Worm (Caenorhabditis elegans) whole organism, young adult: Measurements from ENCODE around the gene cyn-4.

Source experiments
- B0019.2 ChIP-seq: fragments of 200-800 bp; sonication (Bioruptor generic); conservative IDR thresholded peaks from 2 replicates; pipeline ENCODE4 v1.3.6; 2022; ENCODE audit warnings: missing genetic modification reagents, missing genetic modification characterization, missing compliant biosample characterization
- B0035.1 ChIP-seq: sonication (generic microtip); optimal IDR thresholded peaks from 2 replicates; lab custom pipeline; 2016; ENCODE audit warnings: missing genetic modification characterization, mild to moderate bottlenecking, missing compliant biosample characterization, missing genotype, missing genetic modification reagents
- D2030.7 ChIP-seq: fragments of 200-800 bp; sonication (Bioruptor generic); IDR thresholded peaks from 2 replicates; pipeline ENCODE4 v1.3.6; 2022; ENCODE audit warnings: missing genetic modification reagents, missing genetic modification characterization, missing compliant biosample characterization
- F33H1.4 ChIP-seq: fragments of 200-800 bp; sonication (Bioruptor generic); IDR thresholded peaks from 2 replicates; pipeline ENCODE4 v1.3.6; 2022; ENCODE audit warnings: missing genetic modification reagents, missing genetic modification characterization, missing compliant biosample characterization
- F57A8.1 ChIP-seq: fragments of 200-800 bp; sonication (Bioruptor generic); optimal IDR thresholded peaks from 2 replicates; lab custom pipeline; 2018; ENCODE audit warnings: mild to moderate bottlenecking, missing genetic modification characterization, moderate library complexity, missing compliant biosample characterization
- F57C9.4 ChIP-seq: sonication (generic microtip); optimal IDR thresholded peaks from 2 replicates; lab custom pipeline; 2017; ENCODE audit warnings: mild to moderate bottlenecking, missing genetic modification characterization, missing compliant biosample characterization
- T07F8.4 ChIP-seq: sonication (generic microtip); optimal IDR thresholded peaks from 2 replicates; lab custom pipeline; 2016; ENCODE audit warnings: mild to moderate bottlenecking, missing genetic modification characterization, moderate library complexity, missing compliant biosample characterization
- Y67H2A.10 ChIP-seq: fragments of 200-800 bp; sonication (Bioruptor generic); conservative IDR thresholded peaks from 2 replicates; pipeline ENCODE4 v1.3.6; 2022; ENCODE audit warnings: missing genetic modification reagents, missing genetic modification characterization, missing compliant biosample characterization
- ZK185.1 ChIP-seq: sonication (generic microtip); optimal IDR thresholded peaks from 2 replicates; lab custom pipeline; 2016; ENCODE audit warnings: mild to moderate bottlenecking, missing genetic modification characterization, missing compliant biosample characterization; ENCODE audit not compliant: poor library complexity, severe bottlenecking
- akir-1 ChIP-seq: fragments of 200-800 bp; sonication (Bioruptor generic); optimal IDR thresholded peaks from 2 replicates; lab custom pipeline; 2018; ENCODE audit warnings: mild to moderate bottlenecking, missing genetic modification characterization, moderate library complexity, missing compliant biosample characterization
- aptf-2 ChIP-seq: fragments of 200-800 bp; sonication (Bioruptor generic); conservative IDR thresholded peaks from 2 replicates; pipeline ENCODE4 v1.3.6; 2022; ENCODE audit warnings: missing genetic modification reagents, missing genetic modification characterization, missing compliant biosample characterization
- athp-1 ChIP-seq: sonication (generic microtip); optimal IDR thresholded peaks from 2 replicates; lab custom pipeline; 2017; ENCODE audit warnings: mild to moderate bottlenecking, missing genetic modification characterization, missing compliant biosample characterization
- attf-5 ChIP-seq: fragments of 200-800 bp; sonication (Bioruptor generic); optimal IDR thresholded peaks from 2 replicates; lab custom pipeline; 2018; ENCODE audit warnings: mild to moderate bottlenecking, missing genetic modification characterization, missing compliant biosample characterization
- bed-2 ChIP-seq: fragments of 200-800 bp; sonication (Bioruptor generic); IDR thresholded peaks from 2 replicates; pipeline ENCODE4 v1.3.6; 2022; ENCODE audit warnings: missing genetic modification reagents, missing genetic modification characterization, missing compliant biosample characterization
- cebp-1 ChIP-seq, 2 experiments: fragments of 200-800 bp in 1 of 2; sonication (Bioruptor generic) in 1 of 2; sonication (generic microtip) in 1 of 2; IDR thresholded peaks in 1 of 2; optimal IDR thresholded peaks in 1 of 2; 2 replicates each; pipeline versions ENCODE4 v1.3.6 to Lab custom; 2017 to 2022; ENCODE audit warnings: missing compliant biosample characterization in 2 of 2, missing genetic modification characterization in 2 of 2, mild to moderate bottlenecking in 1 of 2, missing genetic modification reagents in 1 of 2, moderate library complexity in 1 of 2
- ceh-100 ChIP-seq: fragments of 200-800 bp; sonication (Bioruptor generic); IDR thresholded peaks from 2 replicates; pipeline ENCODE4 v1.3.6; 2022; ENCODE audit warnings: missing genetic modification reagents, missing genetic modification characterization, missing compliant biosample characterization
- dpff-1 ChIP-seq: sonication (generic microtip); optimal IDR thresholded peaks from 2 replicates; lab custom pipeline; 2017; ENCODE audit warnings: mild to moderate bottlenecking, missing genetic modification characterization, missing compliant biosample characterization
- efl-1 ChIP-seq: fragments of 150-350 bp; optimal IDR thresholded peaks from 2 replicates; lab custom pipeline; 2014; ENCODE audit warnings: missing biosample characterization, missing genetic modification reagents, missing genetic modification characterization
- egrh-3 ChIP-seq: fragments of 200-800 bp; sonication (Bioruptor generic); IDR thresholded peaks from 2 replicates; pipeline ENCODE4 v1.3.6; 2022; ENCODE audit warnings: missing genetic modification reagents, missing genetic modification characterization, missing compliant biosample characterization
- gei-17 ChIP-seq: fragments of 200-800 bp; sonication (Bioruptor generic); optimal IDR thresholded peaks from 2 replicates; lab custom pipeline; 2018; ENCODE audit warnings: mild to moderate bottlenecking, missing genetic modification characterization, missing compliant biosample characterization
- him-1 ChIP-seq: sonication (generic microtip); optimal IDR thresholded peaks from 2 replicates; lab custom pipeline; 2016; ENCODE audit warnings: missing genotype, missing genetic modification reagents, missing genetic modification characterization, missing compliant biosample characterization
- hmg-1.2 ChIP-seq: fragments of 200-800 bp; sonication (Bioruptor generic); IDR thresholded peaks from 2 replicates; pipeline ENCODE4 v1.3.6; 2022; ENCODE audit warnings: missing genetic modification reagents, missing genetic modification characterization, missing compliant biosample characterization
- lag-1 ChIP-seq: fragments of 200-800 bp; sonication (Bioruptor generic); IDR thresholded peaks from 2 replicates; pipeline ENCODE4 v1.3.6; 2022; ENCODE audit warnings: missing genetic modification reagents, missing genetic modification characterization, missing compliant biosample characterization
- let-526 ChIP-seq: fragments of 200-800 bp; sonication (Bioruptor generic); IDR thresholded peaks from 2 replicates; pipeline ENCODE4 v1.3.6; 2022; ENCODE audit warnings: missing genetic modification reagents, missing genetic modification characterization, missing compliant biosample characterization
- let-607 ChIP-seq, 2 experiments: fragments of 200-800 bp in 1 of 2; sonication (Bioruptor generic) in 1 of 2; sonication (generic microtip) in 1 of 2; optimal IDR thresholded peaks; 2 replicates each; lab custom pipeline; 2016 to 2018; ENCODE audit warnings: mild to moderate bottlenecking in 2 of 2, missing compliant biosample characterization in 2 of 2, missing genetic modification characterization in 2 of 2, moderate library complexity in 2 of 2, missing genotype in 1 of 2
- lin-35 ChIP-seq, 3 experiments: fragments of 150-350 bp in 2 of 3; sonication (generic microtip) in 1 of 3; optimal IDR thresholded peaks; 2 replicates each; lab custom pipeline; 2014 to 2018; ENCODE audit warnings: missing biosample characterization in 3 of 3, missing genetic modification characterization in 3 of 3, missing genetic modification reagents in 3 of 3
- lin-40 ChIP-seq: sonication (generic microtip); optimal IDR thresholded peaks from 2 replicates; lab custom pipeline; 2016; ENCODE audit warnings: missing genetic modification characterization, mild to moderate bottlenecking, missing compliant biosample characterization, missing genotype, missing genetic modification reagents
- lin-54 ChIP-seq: fragments of 200-800 bp; sonication (Bioruptor generic); optimal IDR thresholded peaks from 2 replicates; lab custom pipeline; 2018; ENCODE audit warnings: mild to moderate bottlenecking, missing genetic modification characterization, missing compliant biosample characterization
- lsl-1 ChIP-seq: fragments of 200-800 bp; sonication (Bioruptor generic); optimal IDR thresholded peaks from 2 replicates; lab custom pipeline; 2018; ENCODE audit warnings: mild to moderate bottlenecking, missing genetic modification characterization, moderate library complexity, missing compliant biosample characterization
- lsy-27 ChIP-seq: sonication (generic microtip); optimal IDR thresholded peaks from 2 replicates; lab custom pipeline; 2017; ENCODE audit warnings: missing genetic modification characterization, mild to moderate bottlenecking, missing compliant biosample characterization, antibody characterized with exemption, missing genotype, borderline replicate concordance; ENCODE audit not compliant: insufficient read depth
- madf-10 ChIP-seq: sonication (generic microtip); optimal IDR thresholded peaks from 2 replicates; lab custom pipeline; 2016; ENCODE audit warnings: mild to moderate bottlenecking, missing genetic modification characterization, missing compliant biosample characterization
- madf-3 ChIP-seq: fragments of 200-800 bp; sonication (Bioruptor generic); IDR thresholded peaks from 2 replicates; pipeline ENCODE4 v1.3.6; 2022; ENCODE audit warnings: missing genetic modification reagents, missing genetic modification characterization, missing compliant biosample characterization
- madf-6 ChIP-seq: fragments of 200-800 bp; sonication (Bioruptor generic); IDR thresholded peaks from 2 replicates; pipeline ENCODE4 v1.3.6; 2022; ENCODE audit warnings: missing genetic modification reagents, missing genetic modification characterization, missing compliant biosample characterization
- nhr-120 ChIP-seq: fragments of 200-800 bp; sonication (Bioruptor generic); IDR thresholded peaks from 2 replicates; pipeline ENCODE4 v1.3.6; 2022; ENCODE audit warnings: missing genetic modification characterization, missing compliant biosample characterization
- nhr-80 ChIP-seq: sonication (generic microtip); optimal IDR thresholded peaks from 2 replicates; lab custom pipeline; 2016; ENCODE audit warnings: missing genetic modification characterization, missing compliant biosample characterization
- pha-4 ChIP-seq: fragments of 150-350 bp; sonication (generic microtip); optimal IDR thresholded peaks from 2 replicates; lab custom pipeline; 2014; ENCODE audit warnings: missing biosample characterization, missing genetic modification reagents, missing genetic modification characterization
- rcor-1 ChIP-seq: fragments of 200-800 bp; sonication (Bioruptor generic); IDR thresholded peaks from 2 replicates; pipeline ENCODE4 v1.3.6; 2022; ENCODE audit warnings: missing genetic modification reagents, missing genetic modification characterization, missing compliant biosample characterization
- rpc-1 ChIP-seq, 2 experiments: fragments of 150-350 bp in 1 of 2; sonication (generic microtip) in 1 of 2; optimal IDR thresholded peaks; 2 replicates each; lab custom pipeline; 2014 to 2018; ENCODE audit warnings: missing biosample characterization in 1 of 2, missing genetic modification characterization in 1 of 2, missing genetic modification reagents in 1 of 2, missing genotype in 1 of 2
- snpc-4 ChIP-seq, 5 experiments: fragments of 150-350 bp in 1 of 5; sonication (generic microtip) in 4 of 5; optimal IDR thresholded peaks; 2 replicates each; lab custom pipeline; 2014 to 2018; ENCODE audit warnings: missing genetic modification characterization in 5 of 5, missing biosample characterization in 3 of 5, antibody characterized with exemption in 2 of 5, mild to moderate bottlenecking in 2 of 5, missing compliant biosample characterization in 2 of 5, missing genotype in 2 of 5, moderate library complexity in 2 of 5, missing genetic modification reagents in 1 of 5
- somi-1 ChIP-seq: fragments of 200-800 bp; sonication (Bioruptor generic); optimal IDR thresholded peaks from 2 replicates; lab custom pipeline; 2018; ENCODE audit warnings: mild to moderate bottlenecking, missing genetic modification characterization, missing compliant biosample characterization
- unc-130 ChIP-seq: sonication (generic microtip); optimal IDR thresholded peaks from 2 replicates; lab custom pipeline; 2016; ENCODE audit warnings: missing genetic modification reagents, missing genetic modification characterization, missing compliant biosample characterization
- xnd-1 ChIP-seq: sonication (generic microtip); optimal IDR thresholded peaks from 2 replicates; lab custom pipeline; 2016; ENCODE audit warnings: missing genotype, missing genetic modification reagents, missing genetic modification characterization, missing compliant biosample characterization
- ztf-18 ChIP-seq: sonication (generic microtip); optimal IDR thresholded peaks from 2 replicates; lab custom pipeline; 2016; ENCODE audit warnings: missing genotype, mild to moderate bottlenecking, missing genetic modification characterization, missing compliant biosample characterization
- ztf-25 ChIP-seq: fragments of 200-800 bp; sonication (Bioruptor generic); IDR thresholded peaks from 2 replicates; pipeline ENCODE4 v1.3.6; 2022; ENCODE audit warnings: missing genetic modification reagents, missing genetic modification characterization, missing compliant biosample characterization
- ztf-6 ChIP-seq: fragments of 200-800 bp; sonication (Bioruptor generic); IDR thresholded peaks from 2 replicates; pipeline ENCODE4 v1.3.6; 2022; ENCODE audit warnings: missing genetic modification reagents, missing genetic modification characterization, missing compliant biosample characterization

Gene cyn-4

ce11 chrII:10872541-10872940, at the start of gene cyn-4, which contains the start of gene copz-1:
Gene cyn-4, minus strand, starts transcription at chrII:10872611.
Gene copz-1, plus strand, starts transcription at chrII:10872879.
- TF ChIP-seq madf-3 = no peak
- TF ChIP-seq akir-1 (GFP tag; lab: Kevin White, UChicago) = no peak
- 0 out of 2 replicates have a peak, but pooled peaks have one; percentile 14 for TF ChIP-seq egrh-3 (GFP tag; lab: Robert Waterston, UW)
- TF ChIP-seq ztf-18 (tag; lab: Kevin White, UChicago) = peak; percentile 6
- TF ChIP-seq somi-1 (GFP tag; lab: Kevin White, UChicago) = no peak
- TF ChIP-seq rcor-1 (GFP tag; lab: Robert Waterston, UW) = peak; percentile 43; the same call in 1 of the 2 replicates
- TF ChIP-seq let-607 (tag; optimal IDR thresholded peaks at IDR 0.05; lab: Kevin White, UChicago) = peak in 1 of 2 experiments; percentile 72
- no peak for TF ChIP-seq hmg-1.2 (GFP tag; lab: Robert Waterston, UW)
- no peak for TF ChIP-seq ztf-6 (GFP tag; lab: Robert Waterston, UW)
- peak; percentile 40 for TF ChIP-seq efl-1 (GFP tag; lab: Kevin White, UChicago)
- 0 out of 2 replicates have a peak, but pooled peaks have one; percentile 42 for TF ChIP-seq Y67H2A.10 (GFP tag; lab: Robert Waterston, UW)
- TF ChIP-seq ztf-25 (GFP tag; lab: Robert Waterston, UW) = no peak
- TF ChIP-seq D2030.7 (GFP tag; lab: Robert Waterston, UW) = peak; percentile 73
- TF ChIP-seq F57A8.1 (GFP tag; lab: Kevin White, UChicago) = no peak
- TF ChIP-seq attf-5 (GFP tag; lab: Kevin White, UChicago) = peak; percentile 88
- peak; percentile 34 for TF ChIP-seq xnd-1 (tag; lab: Kevin White, UChicago)
- peak; percentile 55 for TF ChIP-seq lin-40 (tag; lab: Kevin White, UChicago)
- peak in 1 of 3 experiments; percentile 60 for TF ChIP-seq lin-35 (GFP tag; optimal IDR thresholded peaks at IDR 0.05; lab: Kevin White, UChicago)
- TF ChIP-seq nhr-80 (tag; lab: Kevin White, UChicago) = peak; percentile 21
- no peak for TF ChIP-seq F57C9.4 (tag; lab: Kevin White, UChicago)
- TF ChIP-seq ZK185.1 (tag; lab: Kevin White, UChicago) = peak; percentile 82
- TF ChIP-seq B0035.1 (tag; lab: Kevin White, UChicago) = no peak
- peak; percentile 33 for TF ChIP-seq him-1 (tag; lab: Kevin White, UChicago)
- TF ChIP-seq gei-17 (GFP tag; lab: Kevin White, UChicago) = no peak
- TF ChIP-seq nhr-120 (GFP tag; lab: Robert Waterston, UW) = no peak
- peak; percentile 70 for TF ChIP-seq lsl-1 (GFP tag; lab: Kevin White, UChicago)
- peak; percentile 71; the same call in 1 of the 2 replicates for TF ChIP-seq aptf-2 (GFP tag; lab: Robert Waterston, UW)
- TF ChIP-seq cebp-1 (GFP tag; IDR thresholded peaks at IDR 0.05; lab: Robert Waterston, UW) = peak; percentile 22; the same call in 1 of the 2 replicates
- TF ChIP-seq cebp-1 (tag; optimal IDR thresholded peaks at IDR 0.05; lab: Kevin White, UChicago) = peak; percentile 73
- TF ChIP-seq lsy-27 (tag; lab: Kevin White, UChicago) = no peak
- peak; percentile 75; the same call in 1 of the 2 replicates for TF ChIP-seq madf-6 (GFP tag; lab: Robert Waterston, UW)
- TF ChIP-seq lin-54 = peak; percentile 59
- peak; percentile 93 for TF ChIP-seq F33H1.4 (GFP tag; lab: Robert Waterston, UW)
- 0 out of 2 replicates have a peak, but pooled peaks have one; percentile 56 for TF ChIP-seq bed-2 (GFP tag; lab: Robert Waterston, UW)
- no peak for TF ChIP-seq T07F8.4 (tag; lab: Kevin White, UChicago)
- TF ChIP-seq athp-1 (tag; lab: Kevin White, UChicago) = peak; percentile 87
- TF ChIP-seq B0019.2 (GFP tag; lab: Robert Waterston, UW) = peak; percentile 84
- TF ChIP-seq let-526 = 0 out of 2 replicates have a peak, but pooled peaks have one; percentile 64
- peak; percentile 58 for TF ChIP-seq madf-10
- TF ChIP-seq lag-1 (GFP tag; lab: Robert Waterston, UW) = no peak
- TF ChIP-seq dpff-1 (tag; lab: Kevin White, UChicago) = no peak
- TF ChIP-seq snpc-4 (GFP tag; optimal IDR thresholded peaks at IDR 0.05; lab: Kevin White, UChicago) = peak; percentile 13
- TF ChIP-seq snpc-4 (tag; optimal IDR thresholded peaks at IDR 0.05; lab: Kevin White, UChicago) = peak in 3 of 4 experiments; percentile 24 to 51 (median 47)
- no peak for TF ChIP-seq ceh-100 (GFP tag; lab: Robert Waterston, UW)
- peak; percentile 5 for TF ChIP-seq pha-4 (tag; lab: Kevin White, UChicago)
- peak; percentile 83 for TF ChIP-seq unc-130 (GFP tag; lab: Kevin White, UChicago)
- no peak for TF ChIP-seq rpc-1 (optimal IDR thresholded peaks at IDR 0.05; lab: Kevin White, UChicago)
- no peak for TF ChIP-seq rpc-1 (tag; optimal IDR thresholded peaks at IDR 0.05; lab: Kevin White, UChicago)
